ENCODE assay signal across 4 fruit fly cellular contexts in the genomic region with DNA sequence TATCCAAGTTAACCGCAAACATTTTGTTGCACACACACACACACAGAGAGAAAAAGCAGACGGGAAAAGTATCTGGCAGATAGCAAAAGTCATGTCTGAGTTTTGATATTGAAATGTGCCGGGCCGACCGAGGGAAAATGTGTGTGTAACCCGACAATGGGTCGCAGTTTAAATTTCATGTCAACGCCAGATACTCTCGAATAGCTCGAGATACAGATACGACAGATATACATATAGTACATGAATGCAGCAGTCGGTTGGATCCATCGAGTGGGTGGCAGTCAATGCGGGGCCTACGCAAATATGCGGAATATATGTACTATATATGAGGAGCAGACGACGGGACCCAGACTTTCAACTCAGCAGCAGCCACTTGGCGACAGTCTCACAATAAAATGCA.
A peak's percentile ranks its signal among the peaks of the same experiment; 100 is the strongest.
TF ChIP-seq lines count a peak whose summit lies in the region.

No protein-coding gene starts in this region.

- no peak for TF ChIP-seq CTCF in whole organism, embryonic (GFP tag; optimal IDR thresholded peaks at IDR 0.05; lab: Kevin White, UChicago)

TF ChIP-seq in whole organism, adult, 20 proteins besides CTCF, POLR2A, EP300 and RAD21:
- no peak for TF ChIP-seq CG11617 (GFP tag; optimal IDR thresholded peaks at IDR 0.05; lab: Kevin White, UChicago)
- peak; percentile 3 for TF ChIP-seq kay (GFP tag; lab: Kevin White, UChicago; ENCODE audit: borderline replicate concordance)

TF ChIP-seq in whole organism, embryonic, 481 proteins besides CTCF, POLR2A, EP300 and RAD21:
- TF ChIP-seq CG13624 (GFP tag; optimal IDR thresholded peaks at IDR 0.05; lab: Kevin White, UChicago): no peak
- no peak for TF ChIP-seq CG3838 (GFP tag; optimal IDR thresholded peaks at IDR 0.05; lab: Kevin White, UChicago)
- no peak for TF ChIP-seq Six4 (GFP tag; optimal IDR thresholded peaks at IDR 0.05; lab: Kevin White, UChicago)
- TF ChIP-seq D19B (GFP tag; optimal IDR thresholded peaks at IDR 0.05; lab: Kevin White, UChicago): no peak
- no peak for TF ChIP-seq CG5180 (GFP tag; optimal IDR thresholded peaks at IDR 0.05; lab: Kevin White, UChicago)
- TF ChIP-seq Med (GFP tag; lab: Kevin White, UChicago): peak; percentile 64
- TF ChIP-seq bsh (GFP tag; optimal IDR thresholded peaks at IDR 0.05; lab: Kevin White, UChicago): no peak

TF ChIP-seq in whole organism, prepupa, 60 proteins besides CTCF, POLR2A, EP300 and RAD21:
- TF ChIP-seq CG8632 (GFP tag; optimal IDR thresholded peaks at IDR 0.05; lab: Kevin White, UChicago): no peak
- peak; percentile 21 for TF ChIP-seq Lpt (GFP tag; optimal IDR thresholded peaks at IDR 0.05; lab: Kevin White, UChicago)
- TF ChIP-seq spab (GFP tag; optimal IDR thresholded peaks at IDR 0.05; lab: Kevin White, UChicago): peak; percentile 12
- TF ChIP-seq net (GFP tag; optimal IDR thresholded peaks at IDR 0.05; lab: Kevin White, UChicago): peak; percentile 24
- 0 out of 3 replicates have a peak, but pooled peaks have one; percentile 19 for TF ChIP-seq CG6163 (GFP tag; IDR thresholded peaks at IDR 0.05; lab: Robert Waterston, UW)
- TF ChIP-seq Eip78C (GFP tag; lab: Kevin White, UChicago): peak; percentile 71
- TF ChIP-seq achi (GFP tag; optimal IDR thresholded peaks at IDR 0.05; lab: Kevin White, UChicago): peak; percentile 3
- peak; percentile 5 for TF ChIP-seq CG10669 (GFP tag; optimal IDR thresholded peaks at IDR 0.05; lab: Kevin White, UChicago)
- TF ChIP-seq fd59A (GFP tag; optimal IDR thresholded peaks at IDR 0.05; lab: Kevin White, UChicago): no peak
- TF ChIP-seq fkh (GFP tag; optimal IDR thresholded peaks at IDR 0.05; lab: Kevin White, UChicago): no peak

TF ChIP-seq in whole organism, pupa, 21 proteins besides CTCF, POLR2A, EP300 and RAD21:
- TF ChIP-seq CG10348 (GFP tag; IDR thresholded peaks at IDR 0.05; lab: Robert Waterston, UW): no peak
- no peak for TF ChIP-seq gl (tag; optimal IDR thresholded peaks at IDR 0.05; lab: Kevin White, UChicago)
- 0 out of 3 replicates have a peak, but pooled peaks have one; percentile 14 for TF ChIP-seq CG4496 (GFP tag; IDR thresholded peaks at IDR 0.05; lab: Robert Waterston, UW)
- no peak for TF ChIP-seq rn (GFP tag; IDR thresholded peaks at IDR 0.05; lab: Robert Waterston, UW)
- no peak for TF ChIP-seq CG15710 (tag; optimal IDR thresholded peaks at IDR 0.05; lab: Kevin White, UChicago)
- TF ChIP-seq fd96Ca (GFP tag; IDR thresholded peaks at IDR 0.05; lab: Robert Waterston, UW): no peak
- peak; percentile 17 for TF ChIP-seq CG13204 (GFP tag; optimal IDR thresholded peaks at IDR 0.05; lab: Kevin White, UChicago)
- TF ChIP-seq EcR (GFP tag; optimal IDR thresholded peaks at IDR 0.05; lab: Kevin White, UChicago): peak; percentile 58
- TF ChIP-seq CG14655 (GFP tag; optimal IDR thresholded peaks at IDR 0.05; lab: Kevin White, UChicago): peak; percentile 20
- TF ChIP-seq Pif1B (GFP tag; optimal IDR thresholded peaks at IDR 0.05; lab: Kevin White, UChicago): no peak
- TF ChIP-seq CG34367 (tag; optimal IDR thresholded peaks at IDR 0.05; lab: Kevin White, UChicago): no peak
- no peak for TF ChIP-seq Snoo (tag; optimal IDR thresholded peaks at IDR 0.05; lab: Kevin White, UChicago)
- TF ChIP-seq CG8301 (tag; optimal IDR thresholded peaks at IDR 0.05; lab: Kevin White, UChicago): no peak
- TF ChIP-seq CG12605 (GFP tag; IDR thresholded peaks at IDR 0.05; lab: Robert Waterston, UW): no peak
- TF ChIP-seq Ets98B (GFP tag; IDR thresholded peaks at IDR 0.05; lab: Robert Waterston, UW): no peak
